Fruit fly (Drosophila melanogaster) whole organism, wandering third instar larva: ENCODE results near the gene CG14506.

Source experiments
- Rel ChIP-seq, 2 experiments: fragments of 200-800 bp; sonication (Bioruptor generic) in 1 of 2; optimal IDR thresholded peaks; 2 replicates in 1 of 2; 3 replicates in 1 of 2; lab custom pipeline; 2016 to 2019; ENCODE audit warnings: mild to moderate bottlenecking in 2 of 2, missing biosample characterization in 2 of 2, missing genetic modification characterization in 2 of 2, moderate library complexity in 1 of 2
- br ChIP-seq: fragments of 200-800 bp; sonication (Bioruptor generic); optimal IDR thresholded peaks from 2 replicates; lab custom pipeline; 2016; ENCODE audit warnings: missing biosample characterization, missing genetic modification characterization
- dsf ChIP-seq: sonication (Bioruptor generic); optimal IDR thresholded peaks from 2 replicates; lab custom pipeline; 2016; ENCODE audit warnings: missing biosample characterization, missing genetic modification characterization, borderline replicate concordance
- lola ChIP-seq: fragments of >200 bp; optimal IDR thresholded peaks from 2 replicates; lab custom pipeline; 2017; ENCODE audit warnings: missing biosample characterization, missing genetic modification characterization
- psq ChIP-seq: fragments of 200-800 bp; sonication (Bioruptor generic); optimal IDR thresholded peaks from 3 replicates; lab custom pipeline; 2017; ENCODE audit warnings: missing biosample characterization, mild to moderate bottlenecking, missing genetic modification characterization, moderate library complexity
- rgr ChIP-seq: fragments of 200-800 bp; sonication (Bioruptor generic); optimal IDR thresholded peaks from 3 replicates; lab custom pipeline; 2016; ENCODE audit warnings: missing biosample characterization, mild to moderate bottlenecking, missing genetic modification characterization
- sage ChIP-seq: fragments of 200-800 bp; sonication (Bioruptor generic); optimal IDR thresholded peaks from 2 replicates; lab custom pipeline; 2016; ENCODE audit warnings: missing biosample characterization, mild to moderate bottlenecking, missing genetic modification characterization
- usp ChIP-seq: fragments of >200 bp; optimal IDR thresholded peaks from 2 replicates; lab custom pipeline; 2017; ENCODE audit warnings: missing biosample characterization, missing genetic modification characterization

- TF ChIP-seq usp (GFP tag; lab: Kevin White, UChicago) = no peak
- no peak for TF ChIP-seq psq
- no peak for TF ChIP-seq sage
- no peak for TF ChIP-seq dsf (GFP tag; lab: Kevin White, UChicago)
- TF ChIP-seq br = peak; percentile 21
- TF ChIP-seq rgr = peak; percentile 42
- TF ChIP-seq lola (GFP tag; lab: Kevin White, UChicago) = no peak
- TF ChIP-seq Rel (GFP tag; optimal IDR thresholded peaks at IDR 0.05; lab: Kevin White, UChicago) = no peak
- no peak for TF ChIP-seq Rel (tag; optimal IDR thresholded peaks at IDR 0.05; lab: Kevin White, UChicago)
Measured at dm6 chr3R:29318673-29319072, 21.7 kb upstream of the CG14506 start.
